Comparison of ENCODE assay signal across 6 fruit fly cellular contexts in the genomic region with DNA sequence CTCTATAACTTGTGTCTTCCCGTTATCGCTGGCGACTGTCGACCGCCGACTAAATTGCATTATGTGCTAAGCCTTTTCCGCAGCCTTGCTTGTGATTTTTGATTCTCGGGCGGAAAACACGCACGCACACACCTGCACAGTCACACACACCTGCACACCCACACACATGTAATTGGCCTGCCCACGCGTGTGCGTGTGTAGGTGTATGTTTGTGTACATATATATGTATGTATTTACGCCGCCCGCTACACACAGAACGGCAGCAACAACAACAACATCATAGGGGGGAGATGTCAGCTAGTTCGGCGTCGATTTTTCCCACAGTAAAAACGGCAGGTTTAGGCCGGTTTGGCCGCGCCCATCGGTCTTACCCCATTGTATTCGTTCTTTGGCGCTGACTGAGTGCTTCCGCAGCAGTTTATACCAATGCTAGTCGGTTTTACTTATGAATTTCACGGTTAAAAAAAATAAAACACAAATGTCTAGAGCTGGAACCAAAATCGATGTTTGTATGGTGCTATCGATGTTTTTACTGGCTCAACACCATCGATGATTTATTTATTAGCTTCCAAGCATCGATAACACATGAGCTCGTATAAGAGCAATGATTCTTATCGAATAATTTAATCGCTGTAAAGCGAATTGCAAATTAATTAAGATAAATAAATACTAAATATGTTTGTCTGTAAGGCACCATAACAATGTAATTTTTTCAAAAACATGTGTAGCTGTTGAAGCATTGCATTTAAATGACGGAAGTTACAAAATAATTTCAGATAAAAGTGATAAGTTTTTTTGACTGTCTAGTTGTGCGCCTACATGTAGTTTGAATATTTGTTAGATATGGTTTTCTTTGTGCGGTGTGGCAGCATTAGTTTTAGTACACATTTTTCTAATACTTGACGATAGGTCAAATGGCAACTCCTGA.
TF ChIP-seq lines count a peak whose summit lies in the region.

A gene (minus strand): TSS at position 538 of the 928 bp plus-strand sequence.

- TF ChIP-seq CTCF in whole organism, embryonic (GFP tag; optimal IDR thresholded peaks at IDR 0.05; lab: Kevin White, UChicago), result no peak

TF ChIP-seq in whole organism, 6 proteins besides CTCF, POLR2A, EP300 and RAD21:
- no peak for TF ChIP-seq Dll (optimal IDR thresholded peaks at IDR 0.05; lab: Kevin White, UChicago)
- no peak for TF ChIP-seq usp (GFP tag; optimal IDR thresholded peaks at IDR 0.05; lab: Kevin White, UChicago)
- TF ChIP-seq pan (optimal IDR thresholded peaks at IDR 0.05; lab: Kevin White, UChicago), result no peak
- peak; percentile 13 for TF ChIP-seq CG8478 (optimal IDR thresholded peaks at IDR 0.05; lab: Kevin White, UChicago)

TF ChIP-seq in whole organism, adult, 20 proteins besides CTCF, POLR2A, EP300 and RAD21 (continues in another document):
- TF ChIP-seq CG5204 (GFP tag; optimal IDR thresholded peaks at IDR 0.05; lab: Kevin White, UChicago) (no peak), ovo (GFP tag; optimal IDR thresholded peaks at IDR 0.05; lab: Kevin White, UChicago) (no peak), Crg-1 (GFP tag; optimal IDR thresholded peaks at IDR 0.05; lab: Kevin White, UChicago) (no peak), kay (GFP tag; lab: Kevin White, UChicago; ENCODE audit: borderline replicate concordance) (no peak), CG14711 (tag; optimal IDR thresholded peaks at IDR 0.05; lab: Kevin White, UChicago) (no peak), CG7045 (GFP tag; optimal IDR thresholded peaks at IDR 0.05; lab: Kevin White, UChicago) (peak; percentile 3), Mnt (GFP tag; optimal IDR thresholded peaks at IDR 0.05; lab: Kevin White, UChicago) (peak; percentile 7), tj (GFP tag; optimal IDR thresholded peaks at IDR 0.05; lab: Kevin White, UChicago) (peak; percentile 20), cnc (optimal IDR thresholded peaks at IDR 0.05; lab: Kevin White, UChicago) (no peak), toe (GFP tag; optimal IDR thresholded peaks at IDR 0.05; lab: Kevin White, UChicago) (peak; percentile 62), CG1620 (GFP tag; optimal IDR thresholded peaks at IDR 0.05; lab: Kevin White, UChicago) (no peak), Hr96 (GFP tag; optimal IDR thresholded peaks at IDR 0.05; lab: Kevin White, UChicago) (no peak), pad (GFP tag; optimal IDR thresholded peaks at IDR 0.05; lab: Kevin White, UChicago) (no peak), cic (GFP tag; optimal IDR thresholded peaks at IDR 0.05; lab: Kevin White, UChicago) (peak; percentile 61), CG11617 (GFP tag; optimal IDR thresholded peaks at IDR 0.05; lab: Kevin White, UChicago) (no peak), CG7101 (tag; optimal IDR thresholded peaks at IDR 0.05; lab: Kevin White, UChicago) (no peak)

TF ChIP-seq in whole organism, embryonic, 481 proteins besides CTCF, POLR2A, EP300 and RAD21 (continues in another document):
- TF ChIP-seq stwl (tag; optimal IDR thresholded peaks at IDR 0.05; lab: Kevin White, UChicago) (peak; percentile 67), CG6813 (GFP tag; optimal IDR thresholded peaks at IDR 0.05; lab: Kevin White, UChicago) (no peak), nom (GFP tag; optimal IDR thresholded peaks at IDR 0.05; lab: Kevin White, UChicago) (peak; percentile 36), da (GFP tag; optimal IDR thresholded peaks at IDR 0.05; lab: Kevin White, UChicago) (peak; percentile 22), CG13775 (GFP tag; optimal IDR thresholded peaks at IDR 0.05; lab: Kevin White, UChicago) (no peak), Hr3 (GFP tag; optimal IDR thresholded peaks at IDR 0.05; lab: Kevin White, UChicago) (no peak), CG11398 (GFP tag; optimal IDR thresholded peaks at IDR 0.05; lab: Kevin White, UChicago) (no peak), twi (tag; optimal IDR thresholded peaks at IDR 0.05; lab: Kevin White, UChicago) (no peak), CG8924 (tag; optimal IDR thresholded peaks at IDR 0.05; lab: Kevin White, UChicago) (peak; percentile 3), jigr1 (GFP tag; IDR thresholded peaks at IDR 0.05; lab: Robert Waterston, UW) (no peak), bigmax (GFP tag; optimal IDR thresholded peaks at IDR 0.05; lab: Kevin White, UChicago) (peak; percentile 24), Nf-YC (tag; optimal IDR thresholded peaks at IDR 0.05; lab: Kevin White, UChicago) (peak; percentile 57), Dp (GFP tag; optimal IDR thresholded peaks at IDR 0.05; lab: Kevin White, UChicago) (peak; percentile 62), her (GFP tag; optimal IDR thresholded peaks at IDR 0.05; lab: Kevin White, UChicago) (peak; percentile 1), Lpt (GFP tag; optimal IDR thresholded peaks at IDR 0.05; lab: Kevin White, UChicago) (no peak)

TF ChIP-seq in whole organism, prepupa, 60 proteins besides CTCF, POLR2A, EP300 and RAD21:
- 0 out of 3 replicates have a peak, but pooled peaks have one; percentile 11 for TF ChIP-seq eg (GFP tag; IDR thresholded peaks at IDR 0.05; lab: Robert Waterston, UW)
- peak; percentile 37 for TF ChIP-seq Hr4 (GFP tag; optimal IDR thresholded peaks at IDR 0.05; lab: Kevin White, UChicago)
- peak; percentile 91 for TF ChIP-seq fkh (GFP tag; optimal IDR thresholded peaks at IDR 0.05; lab: Kevin White, UChicago)
- TF ChIP-seq svp (GFP tag; lab: Kevin White, UChicago), result peak; percentile 88
- no peak for TF ChIP-seq Lpt (GFP tag; optimal IDR thresholded peaks at IDR 0.05; lab: Kevin White, UChicago)
- TF ChIP-seq Sox14 (GFP tag; optimal IDR thresholded peaks at IDR 0.05; lab: Kevin White, UChicago), result peak; percentile 12
- TF ChIP-seq CG3919 (GFP tag; optimal IDR thresholded peaks at IDR 0.05; lab: Kevin White, UChicago), result no peak
- no peak for TF ChIP-seq acj6 (GFP tag; optimal IDR thresholded peaks at IDR 0.05; lab: Kevin White, UChicago)
- peak; percentile 71 for TF ChIP-seq CG1621 (tag; optimal IDR thresholded peaks at IDR 0.05; lab: Kevin White, UChicago)
- TF ChIP-seq CG31627 (GFP tag; optimal IDR thresholded peaks at IDR 0.05; lab: Kevin White, UChicago), result peak; percentile 6
- peak; percentile 4 for TF ChIP-seq CG6808 (GFP tag; optimal IDR thresholded peaks at IDR 0.05; lab: Kevin White, UChicago)
- peak; percentile 35 for TF ChIP-seq CG6854 (GFP tag; optimal IDR thresholded peaks at IDR 0.05; lab: Kevin White, UChicago)
- TF ChIP-seq Eip78C (GFP tag; lab: Kevin White, UChicago), result peak; percentile 77
TF ChIP-seq in whole organism, prepupa: peak in this region for 10.

TF ChIP-seq in whole organism, pupa, 21 proteins besides CTCF, POLR2A, EP300 and RAD21:
- TF ChIP-seq CG15710 (tag; optimal IDR thresholded peaks at IDR 0.05; lab: Kevin White, UChicago) (peak; percentile 10), CG32121 (GFP tag; IDR thresholded peaks at IDR 0.05; lab: Robert Waterston, UW) (peak; percentile 14; the same call in 1 of the 2 replicates), CG9948 (tag; optimal IDR thresholded peaks at IDR 0.05; lab: Kevin White, UChicago) (no peak), Pif1A (GFP tag; optimal IDR thresholded peaks at IDR 0.05; lab: Kevin White, UChicago) (no peak), CG4496 (GFP tag; IDR thresholded peaks at IDR 0.05; lab: Robert Waterston, UW) (peak; percentile 49; the same call in 1 of the 3 replicates), CG12605 (GFP tag; IDR thresholded peaks at IDR 0.05; lab: Robert Waterston, UW) (no peak), EcR (GFP tag; optimal IDR thresholded peaks at IDR 0.05; lab: Kevin White, UChicago) (peak; percentile 9)

TF ChIP-seq in whole organism, wandering third instar larva, 38 proteins besides CTCF, POLR2A, EP300 and RAD21 (continues in another document):
- TF ChIP-seq foxo (GFP tag; optimal IDR thresholded peaks at IDR 0.05; lab: Kevin White, UChicago), result no peak
- no peak for TF ChIP-seq Hnf4 (GFP tag; optimal IDR thresholded peaks at IDR 0.05; lab: Kevin White, UChicago)
- no peak for TF ChIP-seq dmrt93B (GFP tag; optimal IDR thresholded peaks at IDR 0.05; lab: Kevin White, UChicago)
- TF ChIP-seq N (GFP tag; optimal IDR thresholded peaks at IDR 0.05; lab: Kevin White, UChicago), result no peak
- no peak for TF ChIP-seq psq (GFP tag; optimal IDR thresholded peaks at IDR 0.05; lab: Kevin White, UChicago)
- no peak for TF ChIP-seq jim (GFP tag; optimal IDR thresholded peaks at IDR 0.05; lab: Kevin White, UChicago)
- no peak for TF ChIP-seq Sp1 (GFP tag; optimal IDR thresholded peaks at IDR 0.05; lab: Kevin White, UChicago)
- TF ChIP-seq lola (GFP tag; optimal IDR thresholded peaks at IDR 0.05; lab: Kevin White, UChicago), result no peak
- TF ChIP-seq sage (GFP tag; optimal IDR thresholded peaks at IDR 0.05; lab: Kevin White, UChicago), result peak; percentile 39
- TF ChIP-seq Dif (GFP tag; optimal IDR thresholded peaks at IDR 0.05; lab: Kevin White, UChicago; ENCODE audit: partially characterized antibody), result no peak
- no peak for TF ChIP-seq sv (GFP tag; optimal IDR thresholded peaks at IDR 0.05; lab: Kevin White, UChicago)
- no peak for TF ChIP-seq brk (GFP tag; optimal IDR thresholded peaks at IDR 0.05; lab: Kevin White, UChicago)
- TF ChIP-seq tai (GFP tag; optimal IDR thresholded peaks at IDR 0.05; lab: Kevin White, UChicago), result no peak
- TF ChIP-seq pan (optimal IDR thresholded peaks at IDR 0.05; lab: Kevin White, UChicago), result no peak
- TF ChIP-seq Jra (GFP tag; optimal IDR thresholded peaks at IDR 0.05; lab: Kevin White, UChicago), result no peak
- no peak for TF ChIP-seq woc (GFP tag; optimal IDR thresholded peaks at IDR 0.05; lab: Kevin White, UChicago)
- TF ChIP-seq rgr (GFP tag; optimal IDR thresholded peaks at IDR 0.05; lab: Kevin White, UChicago), result peak; percentile 41
- peak; percentile 82 for TF ChIP-seq Vsx2 (GFP tag; optimal IDR thresholded peaks at IDR 0.05; lab: Kevin White, UChicago; ENCODE audit: partially characterized antibody)
- TF ChIP-seq GATAd (GFP tag; optimal IDR thresholded peaks at IDR 0.05; lab: Kevin White, UChicago), result no peak
- TF ChIP-seq br (GFP tag; optimal IDR thresholded peaks at IDR 0.05; lab: Kevin White, UChicago), result peak; percentile 13
- TF ChIP-seq dsf (GFP tag; optimal IDR thresholded peaks at IDR 0.05; lab: Kevin White, UChicago; ENCODE audit: borderline replicate concordance), result peak; percentile 0
- TF ChIP-seq Mio (GFP tag; optimal IDR thresholded peaks at IDR 0.05; lab: Kevin White, UChicago), result no peak
- no peak for TF ChIP-seq Myc (optimal IDR thresholded peaks at IDR 0.05; lab: Kevin White, UChicago)
- TF ChIP-seq OdsH (GFP tag; optimal IDR thresholded peaks at IDR 0.05; lab: Kevin White, UChicago), result no peak
- TF ChIP-seq Dfd (GFP tag; optimal IDR thresholded peaks at IDR 0.05; lab: Kevin White, UChicago), result no peak
- no peak for TF ChIP-seq CG32264 (GFP tag; optimal IDR thresholded peaks at IDR 0.05; lab: Kevin White, UChicago)
- peak; percentile 44 for TF ChIP-seq h (GFP tag; optimal IDR thresholded peaks at IDR 0.05; lab: Kevin White, UChicago)
- no peak for TF ChIP-seq Rel (GFP tag; optimal IDR thresholded peaks at IDR 0.05; lab: Kevin White, UChicago)
- TF ChIP-seq Rel (tag; optimal IDR thresholded peaks at IDR 0.05; lab: Kevin White, UChicago), result no peak
- no peak for TF ChIP-seq CG9705 (GFP tag; optimal IDR thresholded peaks at IDR 0.05; lab: Kevin White, UChicago)
- TF ChIP-seq dl (GFP tag; optimal IDR thresholded peaks at IDR 0.05; lab: Kevin White, UChicago; ENCODE audit: insufficient read depth in 1 of 2, partially characterized antibody in 2 of 2), result no peak
